Worm (Caenorhabditis elegans): ENCODE measurements around the gene C50E3.15.

ce11 chrV:7643416-7643815 is 25.2 kb downstream of the C50E3.15 start, which contains the start of gene F07C4.11:
- no peak for TF ChIP-seq ceh-22 (tag; optimal IDR thresholded peaks at IDR 0.05)
- no peak for TF ChIP-seq odd-2 (tag; optimal IDR thresholded peaks at IDR 0.05)
- TF ChIP-seq tbx-2 (tag; optimal IDR thresholded peaks at IDR 0.05) = no peak
- no peak for TF ChIP-seq ama-1 (optimal IDR thresholded peaks at IDR 0.05)
- no peak for TF ChIP-seq elt-2 (tag; optimal IDR thresholded peaks at IDR 0.05)
- no peak for TF ChIP-seq tbx-7 (tag; optimal IDR thresholded peaks at IDR 0.05)
- TF ChIP-seq unc-55 (GFP tag; optimal IDR thresholded peaks at IDR 0.05) = no peak
- no peak for TF ChIP-seq nfya-1 (tag; optimal IDR thresholded peaks at IDR 0.05)
- TF ChIP-seq fkh-10 (GFP tag; optimal IDR thresholded peaks at IDR 0.05) = no peak
- no peak for TF ChIP-seq ceh-9 (tag; optimal IDR thresholded peaks at IDR 0.05)
- TF ChIP-seq pat-9 (tag; optimal IDR thresholded peaks at IDR 0.05) = no peak
